Worm (Caenorhabditis elegans): Measurements from ENCODE around the gene gbf-1.

DNA sequence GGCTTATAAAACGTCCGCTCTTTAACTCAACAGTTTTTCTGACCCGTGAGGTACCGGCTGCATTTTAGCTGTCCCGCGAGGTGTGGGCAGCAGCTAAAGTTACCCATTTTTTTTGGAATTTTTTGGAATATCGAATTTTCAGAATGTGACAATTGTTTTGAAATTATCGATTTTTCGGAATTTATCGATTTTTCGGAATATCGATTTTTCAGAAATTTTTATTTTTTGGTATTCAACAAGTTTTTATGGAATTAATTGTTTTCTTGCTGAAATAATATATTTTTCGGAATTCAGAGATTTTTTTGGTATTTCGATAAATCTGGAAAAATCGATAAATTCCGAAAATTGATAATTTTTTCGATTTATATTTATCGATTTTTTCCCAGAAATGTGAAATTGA lies 40.5 kb downstream of the gbf-1 start:
- no peak for TF ChIP-seq nhr-77 (tag; optimal IDR thresholded peaks at IDR 0.05)
- TF ChIP-seq snpc-4 (tag; optimal IDR thresholded peaks at IDR 0.05), result no peak
- TF ChIP-seq egl-27 (tag; optimal IDR thresholded peaks at IDR 0.05), result no peak
- no peak for TF ChIP-seq lsy-2 (tag; optimal IDR thresholded peaks at IDR 0.05)
- no peak for TF ChIP-seq dmd-4 (tag; optimal IDR thresholded peaks at IDR 0.05)
- TF ChIP-seq nhr-6 (tag; optimal IDR thresholded peaks at IDR 0.05), result no peak
- TF ChIP-seq R02D3.7 (tag; optimal IDR thresholded peaks at IDR 0.05), result no peak
